Worm (Caenorhabditis elegans): Measurements from ENCODE around the gene fbxa-54.

ce11 chrIII:937961-938360, 18.2 kb upstream of the fbxa-54 start, which contains the start of gene fbxa-56:
- TF ChIP-seq sem-2 (GFP tag; optimal IDR thresholded peaks at IDR 0.05) (no peak), nhr-2 (tag; optimal IDR thresholded peaks at IDR 0.05) (no peak), nhr-28 (tag; optimal IDR thresholded peaks at IDR 0.05) (no peak), nhr-237 (tag; optimal IDR thresholded peaks at IDR 0.05) (no peak), unc-62 (GFP tag; optimal IDR thresholded peaks at IDR 0.05) (no peak), mep-1 (tag; optimal IDR thresholded peaks at IDR 0.05) (no peak), ces-1 (GFP tag; optimal IDR thresholded peaks at IDR 0.05) (no peak), ztf-11 (tag; optimal IDR thresholded peaks at IDR 0.05) (no peak), lin-13 (tag; optimal IDR thresholded peaks at IDR 0.05) (no peak), pha-4 (tag; optimal IDR thresholded peaks at IDR 0.05) (no peak), elt-1 (tag; optimal IDR thresholded peaks at IDR 0.05; ENCODE audit: borderline replicate concordance, insufficient read depth) (no peak), nhr-12 (tag; optimal IDR thresholded peaks at IDR 0.05) (no peak), bed-3 (GFP tag; optimal IDR thresholded peaks at IDR 0.05) (no peak)

Data from whole organism, mixed stage, embryonic.